Worm (Caenorhabditis elegans) whole organism, L4 larva: ENCODE results near the gene nhr-268.

Experiments used
- ama-1 ChIP-seq: fragments of 150-350 bp; optimal IDR thresholded peaks from 2 replicates; lab custom pipeline; 2014; ENCODE audit warnings: inconsistent platforms, mixed read lengths
- ceh-32 ChIP-seq: sonication (generic microtip); optimal IDR thresholded peaks from 2 replicates; lab custom pipeline; 2016; ENCODE audit warnings: mild to moderate bottlenecking, missing genetic modification characterization, missing compliant biosample characterization; ENCODE audit not compliant: poor library complexity
- daf-16 ChIP-seq, 3 experiments: sonication (generic microtip); optimal IDR thresholded peaks; 2 replicates each; lab custom pipeline; 2016 to 2017; ENCODE audit warnings: missing genetic modification characterization in 3 of 3, missing genetic modification reagents in 3 of 3, mild to moderate bottlenecking in 2 of 3, missing compliant biosample characterization in 2 of 3, missing biosample characterization in 1 of 3, moderate library complexity in 1 of 3
- lin-13 ChIP-seq: fragments of 150-350 bp; optimal IDR thresholded peaks from 2 replicates; lab custom pipeline; 2014; ENCODE audit warnings: missing biosample characterization, missing genetic modification reagents, missing genetic modification characterization
- lir-3 ChIP-seq: sonication (generic microtip); optimal IDR thresholded peaks from 2 replicates; lab custom pipeline; 2016; ENCODE audit warnings: mild to moderate bottlenecking, missing genetic modification characterization, missing compliant biosample characterization
- mep-1 ChIP-seq: fragments of 150-350 bp; sonication (generic microtip); optimal IDR thresholded peaks from 3 replicates; lab custom pipeline; 2014; ENCODE audit warnings: missing biosample characterization, missing genetic modification characterization
- nhr-28 ChIP-seq: fragments of 150-350 bp; optimal IDR thresholded peaks from 2 replicates; lab custom pipeline; 2014; ENCODE audit warnings: missing biosample characterization, missing genetic modification characterization
- nhr-77 ChIP-seq: fragments of 150-350 bp; optimal IDR thresholded peaks from 2 replicates; lab custom pipeline; 2014; ENCODE audit warnings: missing biosample characterization, missing genetic modification characterization
- pha-4 ChIP-seq, 2 experiments: fragments of 150-350 bp in 1 of 2; fragments of 200-800 bp in 1 of 2; sonication (Bioruptor generic) in 1 of 2; IDR thresholded peaks in 1 of 2; optimal IDR thresholded peaks in 1 of 2; 2 replicates each; pipeline versions ENCODE4 v1.3.6 to Lab custom; 2014 to 2022; ENCODE audit warnings: missing genetic modification characterization in 2 of 2, missing genetic modification reagents in 2 of 2, missing biosample characterization in 1 of 2, missing compliant biosample characterization in 1 of 2
- ztf-11 ChIP-seq: fragments of 150-350 bp; optimal IDR thresholded peaks from 2 replicates; lab custom pipeline; 2014; ENCODE audit warnings: missing biosample characterization, missing genetic modification characterization

DNA sequence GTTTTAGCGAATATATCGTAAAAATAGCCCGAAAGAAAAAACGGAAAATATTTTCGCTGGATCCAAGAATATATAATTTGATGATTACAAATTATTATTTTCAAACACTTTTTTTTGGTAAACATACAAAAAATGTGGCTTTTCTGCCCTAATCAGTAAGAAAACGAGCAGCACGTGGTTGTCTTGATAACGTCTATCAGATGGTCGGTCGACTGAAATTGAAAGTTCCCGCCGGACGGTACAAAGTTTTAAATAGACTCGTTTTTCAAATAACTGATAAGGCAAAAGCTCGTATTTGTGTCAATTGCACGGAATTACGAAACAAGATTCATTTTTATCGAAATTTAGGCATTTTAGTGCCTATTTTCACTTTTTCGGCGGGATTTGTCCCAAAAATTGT lies 23.3 kb upstream of the nhr-268 start:
- TF ChIP-seq pha-4 (GFP tag; IDR thresholded peaks at IDR 0.05; lab: Robert Waterston, UW) (peak; percentile 50; the same call in 1 of the 2 replicates), pha-4 (tag; optimal IDR thresholded peaks at IDR 0.05; lab: Kevin White, UChicago) (no peak), ama-1 (no peak), ceh-32 (tag; lab: Kevin White, UChicago) (no peak), nhr-77 (tag; lab: Kevin White, UChicago) (peak; percentile 82), mep-1 (no peak), lin-13 (GFP tag; lab: Kevin White, UChicago) (no peak), daf-16 (GFP tag; optimal IDR thresholded peaks at IDR 0.05; lab: Kevin White, UChicago) (peak in 1 of 2 experiments; percentile 77), daf-16 (tag; optimal IDR thresholded peaks at IDR 0.05; lab: Kevin White, UChicago) (peak; percentile 99), lir-3 (tag; lab: Kevin White, UChicago) (no peak), ztf-11 (tag; lab: Kevin White, UChicago) (no peak), nhr-28 (peak; percentile 93)
